Worm (Caenorhabditis elegans) whole organism, mixed stage, embryonic: Measurements from ENCODE around the gene F46C5.2.

Experiments
- M03D4.4 ChIP-seq: sonication (generic microtip); optimal IDR thresholded peaks from 2 replicates; lab custom pipeline; 2017; ENCODE audit warnings: mild to moderate bottlenecking, missing genetic modification characterization, missing compliant biosample characterization
- bed-3 ChIP-seq: fragments of 200-800 bp; sonication (Bioruptor generic); optimal IDR thresholded peaks from 3 replicates; lab custom pipeline; 2018; ENCODE audit warnings: mild to moderate bottlenecking, missing genetic modification characterization, moderate library complexity, missing compliant biosample characterization
- blmp-1 ChIP-seq: fragments of 150-350 bp; optimal IDR thresholded peaks from 2 replicates; lab custom pipeline; 2014; ENCODE audit warnings: missing biosample characterization, missing genetic modification characterization
- ceh-39 ChIP-seq: fragments of 150-350 bp; optimal IDR thresholded peaks from 2 replicates; lab custom pipeline; 2014; ENCODE audit warnings: missing biosample characterization, missing genetic modification characterization
- ceh-43 ChIP-seq: fragments of 200-800 bp; sonication (Bioruptor generic); optimal IDR thresholded peaks from 2 replicates; lab custom pipeline; 2018; ENCODE audit warnings: mild to moderate bottlenecking, missing genetic modification characterization, moderate library complexity, missing compliant biosample characterization
- ceh-83 ChIP-seq: fragments of 200-800 bp; sonication (Bioruptor generic); optimal IDR thresholded peaks from 2 replicates; lab custom pipeline; 2018; ENCODE audit warnings: mild to moderate bottlenecking, missing genetic modification characterization, missing compliant biosample characterization
- ces-1 ChIP-seq: fragments of 150-350 bp; optimal IDR thresholded peaks from 2 replicates; lab custom pipeline; 2014; ENCODE audit warnings: missing biosample characterization, missing genetic modification reagents, missing genetic modification characterization
- elt-1 ChIP-seq: sonication (generic microtip); optimal IDR thresholded peaks from 2 replicates; lab custom pipeline; 2017; ENCODE audit warnings: missing genetic modification characterization, mild to moderate bottlenecking, missing compliant biosample characterization, antibody characterized with exemption, moderate library complexity, borderline replicate concordance; ENCODE audit not compliant: insufficient read depth
- flh-1 ChIP-seq: fragments of 200-800 bp; sonication (Bioruptor generic); optimal IDR thresholded peaks from 2 replicates; lab custom pipeline; 2018; ENCODE audit warnings: mild to moderate bottlenecking, missing genetic modification characterization, moderate library complexity, missing compliant biosample characterization
- ham-2 ChIP-seq: fragments of 200-800 bp; sonication (Bioruptor generic); optimal IDR thresholded peaks from 2 replicates; lab custom pipeline; 2018; ENCODE audit warnings: mild to moderate bottlenecking, missing genetic modification characterization, missing compliant biosample characterization
- hlh-1 ChIP-seq: fragments of 150-350 bp; optimal IDR thresholded peaks from 2 replicates; lab custom pipeline; 2014; ENCODE audit warnings: missing biosample characterization, missing genetic modification reagents, missing genetic modification characterization
- lin-13 ChIP-seq: fragments of 150-350 bp; optimal IDR thresholded peaks from 2 replicates; lab custom pipeline; 2014; ENCODE audit warnings: missing biosample characterization, missing genetic modification characterization
- lin-32 ChIP-seq: fragments of 200-800 bp; sonication (Bioruptor generic); optimal IDR thresholded peaks from 2 replicates; lab custom pipeline; 2018; ENCODE audit warnings: mild to moderate bottlenecking, missing genetic modification characterization, missing compliant biosample characterization
- lsy-2 ChIP-seq: fragments of 150-350 bp; optimal IDR thresholded peaks from 2 replicates; lab custom pipeline; 2014; ENCODE audit warnings: missing biosample characterization, missing genetic modification characterization
- mab-5 ChIP-seq: fragments of 150-350 bp; optimal IDR thresholded peaks from 2 replicates; lab custom pipeline; 2014; ENCODE audit warnings: missing biosample characterization, missing genetic modification characterization
- mls-2 ChIP-seq: sonication (generic microtip); optimal IDR thresholded peaks from 2 replicates; lab custom pipeline; 2016; ENCODE audit warnings: mild to moderate bottlenecking, missing genetic modification characterization, moderate library complexity, missing compliant biosample characterization
- nhr-12 ChIP-seq: fragments of 150-350 bp; optimal IDR thresholded peaks from 2 replicates; lab custom pipeline; 2014; ENCODE audit warnings: missing biosample characterization, missing genetic modification characterization
- nhr-2 ChIP-seq: fragments of 150-350 bp; optimal IDR thresholded peaks from 2 replicates; lab custom pipeline; 2014; ENCODE audit warnings: missing biosample characterization, missing genetic modification characterization
- nhr-237 ChIP-seq: fragments of 150-350 bp; optimal IDR thresholded peaks from 2 replicates; lab custom pipeline; 2014; ENCODE audit warnings: missing biosample characterization, missing genetic modification characterization
- nhr-28 ChIP-seq: fragments of 150-350 bp; optimal IDR thresholded peaks from 2 replicates; lab custom pipeline; 2014; ENCODE audit warnings: missing biosample characterization, missing genetic modification characterization
- nhr-76 ChIP-seq: sonication (generic microtip); optimal IDR thresholded peaks from 2 replicates; lab custom pipeline; 2017; ENCODE audit warnings: missing biosample characterization, missing genetic modification characterization
- pha-4 ChIP-seq: fragments of 150-350 bp; optimal IDR thresholded peaks from 2 replicates; lab custom pipeline; 2018; ENCODE audit warnings: missing biosample characterization, missing genetic modification reagents, missing genetic modification characterization
- sem-2 ChIP-seq: fragments of 200-800 bp; sonication (Bioruptor generic); optimal IDR thresholded peaks from 2 replicates; lab custom pipeline; 2018; ENCODE audit warnings: mild to moderate bottlenecking, missing genetic modification characterization, missing compliant biosample characterization
- snpc-4 ChIP-seq: fragments of 150-350 bp; optimal IDR thresholded peaks from 2 replicates; lab custom pipeline; 2014; ENCODE audit warnings: missing biosample characterization, missing genetic modification characterization
- sptf-1 ChIP-seq: sonication (generic microtip); optimal IDR thresholded peaks from 2 replicates; lab custom pipeline; 2017; ENCODE audit warnings: mild to moderate bottlenecking, missing genetic modification characterization, moderate library complexity, missing compliant biosample characterization
- tbx-8 ChIP-seq: fragments of 200-800 bp; sonication (Bioruptor generic); optimal IDR thresholded peaks from 2 replicates; lab custom pipeline; 2018; ENCODE audit warnings: mild to moderate bottlenecking, missing genetic modification characterization, moderate library complexity, missing compliant biosample characterization
- unc-120 ChIP-seq: sonication (generic microtip); optimal IDR thresholded peaks from 2 replicates; lab custom pipeline; 2017; ENCODE audit warnings: missing genetic modification characterization, missing compliant biosample characterization; ENCODE audit not compliant: poor library complexity, severe bottlenecking
- unc-62 ChIP-seq: fragments of 150-350 bp; optimal IDR thresholded peaks from 2 replicates; lab custom pipeline; 2014; ENCODE audit warnings: missing biosample characterization, missing genetic modification reagents, missing genetic modification characterization
- zip-8 ChIP-seq: fragments of 150-350 bp; optimal IDR thresholded peaks from 2 replicates; lab custom pipeline; 2014; ENCODE audit warnings: missing biosample characterization, missing genetic modification characterization
- ztf-11 ChIP-seq: fragments of 150-350 bp; optimal IDR thresholded peaks from 2 replicates; lab custom pipeline; 2014; ENCODE audit warnings: missing biosample characterization, missing genetic modification characterization

The F46C5.2 gene

ce11 chrII:8829189-8829588 lies at the start of gene F46C5.2:
Gene F46C5.2 (minus strand): TSS chrII:8829289.
- no peak for TF ChIP-seq ham-2
- no peak for TF ChIP-seq zip-8 (tag; lab: Kevin White, UChicago)
- no peak for TF ChIP-seq ceh-43 (GFP tag; lab: Kevin White, UChicago)
- TF ChIP-seq sem-2 (GFP tag; lab: Kevin White, UChicago), result no peak
- TF ChIP-seq ceh-39 (tag; lab: Kevin White, UChicago), result no peak
- TF ChIP-seq mab-5 (tag; lab: Kevin White, UChicago), result no peak
- TF ChIP-seq ceh-83 (GFP tag; lab: Kevin White, UChicago), result no peak
- TF ChIP-seq bed-3 (GFP tag; lab: Kevin White, UChicago), result no peak
- TF ChIP-seq unc-62 (GFP tag; lab: Kevin White, UChicago), result no peak
- TF ChIP-seq unc-120 (tag; lab: Kevin White, UChicago), result no peak
- no peak for TF ChIP-seq nhr-237 (tag; lab: Kevin White, UChicago)
- TF ChIP-seq M03D4.4, result no peak
- TF ChIP-seq tbx-8, result no peak

- TF ChIP-seq tbx-8 (no peak), M03D4.4 (no peak), lin-13 (tag; lab: Kevin White, UChicago) (no peak), lin-32 (GFP tag; lab: Kevin White, UChicago) (no peak), flh-1 (GFP tag; lab: Kevin White, UChicago) (no peak), bed-3 (GFP tag; lab: Kevin White, UChicago) (no peak), ces-1 (GFP tag; lab: Kevin White, UChicago) (no peak), nhr-12 (tag; lab: Kevin White, UChicago) (no peak), blmp-1 (tag; lab: Kevin White, UChicago) (no peak), nhr-2 (tag; lab: Kevin White, UChicago) (no peak), elt-1 (tag; lab: Kevin White, UChicago) (no peak), unc-120 (tag; lab: Kevin White, UChicago) (no peak), ham-2 (no peak), ceh-43 (GFP tag; lab: Kevin White, UChicago) (no peak), snpc-4 (tag; lab: Kevin White, UChicago) (no peak), nhr-76 (tag; lab: Kevin White, UChicago) (no peak), lsy-2 (tag; lab: Kevin White, UChicago) (no peak), pha-4 (tag; lab: Kevin White, UChicago) (no peak), hlh-1 (tag; lab: Kevin White, UChicago) (no peak), sem-2 (GFP tag; lab: Kevin White, UChicago) (no peak)
These were observed 49.4 kb upstream of the F46C5.2 start for ce11 chrII:8878528-8878927.

- no peak for TF ChIP-seq ces-1 (GFP tag; lab: Kevin White, UChicago)
- TF ChIP-seq bed-3 (GFP tag; lab: Kevin White, UChicago), result no peak
- TF ChIP-seq flh-1 (GFP tag; lab: Kevin White, UChicago), result no peak
- TF ChIP-seq hlh-1 (tag; lab: Kevin White, UChicago), result no peak
- no peak for TF ChIP-seq unc-120 (tag; lab: Kevin White, UChicago)
- peak; percentile 1 for TF ChIP-seq nhr-2 (tag; lab: Kevin White, UChicago)
These were observed 48.2 kb upstream of the F46C5.2 start for ce11 chrII:8877032-8877985.

ce11 chrII:8873842-8874241 lies 44.8 kb upstream of the F46C5.2 start, which contains the start of gene T07D4.2:
Gene T07D4.2 (minus strand): TSS chrII:8873942.
- TF ChIP-seq nhr-28 (tag; lab: Kevin White, UChicago) (no peak), snpc-4 (tag; lab: Kevin White, UChicago) (no peak), zip-8 (tag; lab: Kevin White, UChicago) (no peak), ces-1 (GFP tag; lab: Kevin White, UChicago) (no peak)

- TF ChIP-seq ces-1 (GFP tag; lab: Kevin White, UChicago), result no peak
- TF ChIP-seq elt-1 (tag; lab: Kevin White, UChicago), result no peak
- no peak for TF ChIP-seq ceh-83 (GFP tag; lab: Kevin White, UChicago)
- no peak for TF ChIP-seq mls-2 (tag; lab: Kevin White, UChicago)
- TF ChIP-seq mab-5 (tag; lab: Kevin White, UChicago), result no peak
- TF ChIP-seq nhr-76 (tag; lab: Kevin White, UChicago), result no peak
- TF ChIP-seq ztf-11 (tag; lab: Kevin White, UChicago), result no peak
- no peak for TF ChIP-seq tbx-8
- no peak for TF ChIP-seq sptf-1 (tag; lab: Kevin White, UChicago)
- TF ChIP-seq lin-32 (GFP tag; lab: Kevin White, UChicago), result no peak
These were observed 37.8 kb upstream of the F46C5.2 start for ce11 chrII:8866844-8867243.
